Worm (Caenorhabditis elegans) whole organism, L3 larva: ENCODE data around the gene C05C8.5.
A peak's percentile ranks its signal among the peaks of the same experiment; 100 is the strongest.

ENCODE experiments used
- aly-2 ChIP-seq: fragments of 150-350 bp; optimal IDR thresholded peaks from 2 replicates; lab custom pipeline; 2014; ENCODE audit warnings: missing biosample characterization, missing genetic modification characterization
- ama-1 ChIP-seq: fragments of 150-350 bp; optimal IDR thresholded peaks from 2 replicates; lab custom pipeline; 2018
- lin-39 ChIP-seq: fragments of 150-350 bp; optimal IDR thresholded peaks from 2 replicates; lab custom pipeline; 2018; ENCODE audit warnings: missing biosample characterization, missing genetic modification reagents, missing genetic modification characterization
- pha-4 ChIP-seq: fragments of 150-350 bp; optimal IDR thresholded peaks from 2 replicates; lab custom pipeline; 2014; ENCODE audit warnings: missing biosample characterization, missing genetic modification reagents, missing genetic modification characterization
- snpc-4 ChIP-seq: fragments of 150-350 bp; optimal IDR thresholded peaks from 2 replicates; lab custom pipeline; 2014; ENCODE audit warnings: missing biosample characterization, missing genetic modification characterization

DNA sequence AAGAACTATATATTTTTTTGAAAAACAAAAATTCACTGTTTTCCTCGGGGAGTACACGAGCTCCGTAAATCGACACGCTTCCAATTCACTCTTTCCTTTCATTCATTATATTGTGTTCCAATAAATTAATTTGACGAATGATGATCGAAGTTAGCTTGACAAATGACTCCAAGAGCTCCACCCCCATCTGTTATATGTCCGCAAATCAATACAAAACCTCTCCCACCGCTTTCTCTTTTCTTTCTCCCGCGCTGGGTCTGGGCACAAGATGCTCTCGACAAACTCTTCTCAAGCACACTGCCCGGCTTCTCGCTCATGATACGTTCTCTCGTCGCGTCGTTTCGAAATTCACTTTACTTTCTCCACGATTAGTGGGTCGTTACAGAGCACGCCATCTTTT is 10.7 kb downstream of the C05C8.5 start, which contains the start of gene C13F10.1:
- TF ChIP-seq aly-2 (tag; lab: Kevin White, UChicago) (no peak), pha-4 (tag; lab: Kevin White, UChicago) (no peak), snpc-4 (tag; lab: Kevin White, UChicago) (no peak), lin-39 (tag; lab: Kevin White, UChicago) (peak; percentile 63), ama-1 (lab: Kevin White, UChicago) (no peak)
